Worm (Caenorhabditis elegans) whole organism, midembryonic: Measurements from ENCODE around the gene F09E10.7.

Source experiments
- cog-1 ChIP-seq: sonication (generic microtip); optimal IDR thresholded peaks from 2 replicates; lab custom pipeline; 2016; ENCODE audit warnings: missing genetic modification characterization, missing compliant biosample characterization
- flt-1 ChIP-seq: fragments of 200-800 bp; sonication (Bioruptor generic); IDR thresholded peaks from 2 replicates; pipeline ENCODE4 v1.3.6; 2022; ENCODE audit warnings: missing genetic modification characterization, missing compliant biosample characterization
- med-1 ChIP-seq: sonication (generic microtip); optimal IDR thresholded peaks from 2 replicates; lab custom pipeline; 2017; ENCODE audit warnings: missing genetic modification characterization, mild to moderate bottlenecking, missing compliant biosample characterization, antibody characterized with exemption, missing genetic modification reagents; ENCODE audit not compliant: insufficient read depth
- ref-1 ChIP-seq: fragments of 200-800 bp; sonication (Bioruptor generic); conservative IDR thresholded peaks from 2 replicates; pipeline ENCODE4 v1.3.6; 2022; ENCODE audit warnings: missing genetic modification reagents, missing genetic modification characterization, missing compliant biosample characterization
- ztf-23 ChIP-seq: fragments of 200-800 bp; sonication (Bioruptor generic); IDR thresholded peaks from 2 replicates; pipeline ENCODE4 v1.3.6; 2022; ENCODE audit warnings: missing genetic modification reagents, missing genetic modification characterization, missing compliant biosample characterization

ce11 chrX:1499499-1499898 is 2.2 kb downstream of the F09E10.7 start:
- no peak for TF ChIP-seq flt-1 (GFP tag; lab: Robert Waterston, UW)
- TF ChIP-seq med-1 (GFP tag; lab: Kevin White, UChicago): no peak
- no peak for TF ChIP-seq ref-1
- no peak for TF ChIP-seq cog-1 (tag; lab: Kevin White, UChicago)
- TF ChIP-seq ztf-23 (GFP tag; lab: Robert Waterston, UW): no peak
